Worm (Caenorhabditis elegans): ENCODE results near the gene fbxa-215.

ce11 chrIV:13679495-13679894 is 12.8 kb upstream of the fbxa-215 start:
- TF ChIP-seq ceh-82 (tag; optimal IDR thresholded peaks at IDR 0.05) = no peak
- no peak for TF ChIP-seq nhr-76 (tag; optimal IDR thresholded peaks at IDR 0.05)
- no peak for TF ChIP-seq ztf-11 (tag; optimal IDR thresholded peaks at IDR 0.05)
- TF ChIP-seq pqm-1 (tag; optimal IDR thresholded peaks at IDR 0.05) = no peak
- no peak for TF ChIP-seq fos-1 (tag; optimal IDR thresholded peaks at IDR 0.05)
- no peak for TF ChIP-seq ztf-4 (tag; optimal IDR thresholded peaks at IDR 0.05)
- no peak for TF ChIP-seq R02D3.7 (tag; optimal IDR thresholded peaks at IDR 0.05)
- TF ChIP-seq lin-15B (tag; optimal IDR thresholded peaks at IDR 0.05) = no peak
- no peak for TF ChIP-seq jun-1 (tag; optimal IDR thresholded peaks at IDR 0.05)
- TF ChIP-seq fkh-10 (GFP tag; optimal IDR thresholded peaks at IDR 0.05) = no peak

Data from whole organism, L3 larva.